Worm (Caenorhabditis elegans) whole organism, early embryonic: ENCODE data around the gene gst-17.

Source experiments
- B0310.2 ChIP-seq: sonication (generic microtip); optimal IDR thresholded peaks from 2 replicates; lab custom pipeline; 2016; ENCODE audit warnings: mild to moderate bottlenecking, missing genetic modification characterization, missing compliant biosample characterization
- F13C5.2 ChIP-seq: sonication (generic microtip); optimal IDR thresholded peaks from 2 replicates; lab custom pipeline; 2017; ENCODE audit warnings: mild to moderate bottlenecking, missing genetic modification characterization, inconsistent platforms, missing compliant biosample characterization
- aly-1 ChIP-seq: sonication (generic microtip); optimal IDR thresholded peaks from 2 replicates; lab custom pipeline; 2016; ENCODE audit warnings: missing genetic modification characterization, missing compliant biosample characterization
- ama-1 ChIP-seq: fragments of 150-350 bp; optimal IDR thresholded peaks from 2 replicates; lab custom pipeline; 2014
- ceh-13 ChIP-seq: fragments of 200-800 bp; sonication (Bioruptor generic); optimal IDR thresholded peaks from 2 replicates; lab custom pipeline; 2018; ENCODE audit warnings: mild to moderate bottlenecking, missing genetic modification characterization, missing compliant biosample characterization
- ceh-36 ChIP-seq: sonication (generic microtip); optimal IDR thresholded peaks from 2 replicates; lab custom pipeline; 2016; ENCODE audit warnings: missing genetic modification characterization, inconsistent platforms, missing compliant biosample characterization
- ets-7 ChIP-seq: sonication (generic microtip); optimal IDR thresholded peaks from 2 replicates; lab custom pipeline; 2016; ENCODE audit warnings: missing genotype, missing genetic modification characterization, missing compliant biosample characterization
- flt-1 ChIP-seq: fragments of 200-800 bp; sonication (Bioruptor generic); IDR thresholded peaks from 2 replicates; pipeline ENCODE4 v1.3.6; 2022; ENCODE audit warnings: missing genetic modification characterization, missing compliant biosample characterization
- hmbx-1 ChIP-seq: sonication (generic microtip); optimal IDR thresholded peaks from 2 replicates; lab custom pipeline; 2016; ENCODE audit warnings: mild to moderate bottlenecking, missing genetic modification characterization, missing compliant biosample characterization
- hmg-4 ChIP-seq: fragments of 200-800 bp; sonication (Bioruptor generic); optimal IDR thresholded peaks from 2 replicates; lab custom pipeline; 2018; ENCODE audit warnings: mild to moderate bottlenecking, missing genetic modification characterization, missing compliant biosample characterization
- hnd-1 ChIP-seq: sonication (generic microtip); optimal IDR thresholded peaks from 2 replicates; lab custom pipeline; 2016; ENCODE audit warnings: missing genetic modification characterization, missing compliant biosample characterization
- pes-1 ChIP-seq: fragments of 200-800 bp; sonication (Bioruptor generic); IDR thresholded peaks from 2 replicates; pipeline ENCODE4 v1.3.6; 2022; ENCODE audit warnings: missing genetic modification reagents, missing genetic modification characterization, missing compliant biosample characterization
- scrt-1 ChIP-seq: fragments of 200-800 bp; sonication (Bioruptor generic); IDR thresholded peaks from 2 replicates; pipeline ENCODE4 v1.3.6; 2022; ENCODE audit warnings: missing genetic modification characterization, missing compliant biosample characterization
- sea-1 ChIP-seq: fragments of 200-800 bp; sonication (Bioruptor generic); conservative IDR thresholded peaks from 2 replicates; pipeline ENCODE4 v1.3.6; 2022; ENCODE audit warnings: missing genetic modification characterization, missing compliant biosample characterization
- tbx-11 ChIP-seq: fragments of 200-800 bp; sonication (Bioruptor generic); IDR thresholded peaks from 2 replicates; pipeline ENCODE4 v1.3.6; 2022; ENCODE audit warnings: missing genetic modification characterization, missing compliant biosample characterization
- tbx-37 ChIP-seq: fragments of 200-800 bp; sonication (Bioruptor generic); conservative IDR thresholded peaks from 2 replicates; pipeline ENCODE4 v1.3.6; 2022; ENCODE audit warnings: missing genetic modification reagents, missing genetic modification characterization, missing compliant biosample characterization
- tra-4 ChIP-seq: sonication (generic microtip); optimal IDR thresholded peaks from 2 replicates; lab custom pipeline; 2017; ENCODE audit warnings: missing genetic modification characterization, missing compliant biosample characterization

Gene gst-17

ce11 chrII:13624330-13624729 is 6.3 kb downstream of the gst-17 start, which contains the start of gene gst-16:
TSS of gene gst-16 (minus strand) at chrII:13624440.
- TF ChIP-seq sea-1: no peak
- TF ChIP-seq pes-1 (GFP tag; lab: Robert Waterston, UW): no peak

- TF ChIP-seq sea-1 (no peak), ceh-13 (no peak), aly-1 (tag; lab: Kevin White, UChicago) (no peak), F13C5.2 (tag; lab: Kevin White, UChicago) (no peak), B0310.2 (tag; lab: Kevin White, UChicago) (no peak), tra-4 (tag; lab: Kevin White, UChicago) (no peak), ceh-36 (tag; lab: Kevin White, UChicago) (no peak), tbx-37 (GFP tag; lab: Robert Waterston, UW) (no peak), hmbx-1 (tag; lab: Kevin White, UChicago) (no peak), ama-1 (lab: Kevin White, UChicago) (no peak), hmg-4 (GFP tag; lab: Kevin White, UChicago) (no peak), flt-1 (GFP tag; lab: Robert Waterston, UW) (no peak), hnd-1 (tag; lab: Kevin White, UChicago) (no peak), ets-7 (tag; lab: Kevin White, UChicago) (no peak), pes-1 (GFP tag; lab: Robert Waterston, UW) (no peak), tbx-11 (GFP tag; lab: Robert Waterston, UW) (no peak), scrt-1 (GFP tag; lab: Robert Waterston, UW) (no peak)
Observed at ce11 chrII:13617808-13618207, 12.8 kb downstream of the gst-17 start, which contains the start of gene gst-12. TSS of gene gst-12 (minus strand) at chrII:13618061.

ce11 chrII:13616000-13616399 is 14.6 kb downstream of the gst-17 start, which contains the start of gene gst-14:
TSS of gene gst-14 (minus strand) at chrII:13616100.
- TF ChIP-seq ceh-36 (tag; lab: Kevin White, UChicago) (no peak), sea-1 (no peak), ama-1 (lab: Kevin White, UChicago) (no peak), flt-1 (GFP tag; lab: Robert Waterston, UW) (no peak), F13C5.2 (tag; lab: Kevin White, UChicago) (no peak), pes-1 (GFP tag; lab: Robert Waterston, UW) (no peak), ets-7 (tag; lab: Kevin White, UChicago) (no peak), ceh-13 (no peak), tra-4 (tag; lab: Kevin White, UChicago) (no peak), B0310.2 (tag; lab: Kevin White, UChicago) (no peak), hmg-4 (GFP tag; lab: Kevin White, UChicago) (no peak), tbx-37 (GFP tag; lab: Robert Waterston, UW) (no peak)

ce11 chrII:13614516-13614915 is 16.1 kb downstream of the gst-17 start:
- no peak for TF ChIP-seq hnd-1 (tag; lab: Kevin White, UChicago)
- TF ChIP-seq sea-1: no peak
- no peak for TF ChIP-seq ets-7 (tag; lab: Kevin White, UChicago)
- no peak for TF ChIP-seq hmg-4 (GFP tag; lab: Kevin White, UChicago)

- no peak for TF ChIP-seq tbx-11 (GFP tag; lab: Robert Waterston, UW)
- no peak for TF ChIP-seq aly-1 (tag; lab: Kevin White, UChicago)
- no peak for TF ChIP-seq flt-1 (GFP tag; lab: Robert Waterston, UW)
- TF ChIP-seq ceh-13: no peak
- no peak for TF ChIP-seq ets-7 (tag; lab: Kevin White, UChicago)
- no peak for TF ChIP-seq hnd-1 (tag; lab: Kevin White, UChicago)
- TF ChIP-seq ceh-36 (tag; lab: Kevin White, UChicago): no peak
- no peak for TF ChIP-seq F13C5.2 (tag; lab: Kevin White, UChicago)
- TF ChIP-seq hmg-4 (GFP tag; lab: Kevin White, UChicago): no peak
- no peak for TF ChIP-seq tbx-37 (GFP tag; lab: Robert Waterston, UW)
- TF ChIP-seq scrt-1 (GFP tag; lab: Robert Waterston, UW): no peak
- no peak for TF ChIP-seq sea-1
- TF ChIP-seq B0310.2 (tag; lab: Kevin White, UChicago): no peak
- no peak for TF ChIP-seq tra-4 (tag; lab: Kevin White, UChicago)
- TF ChIP-seq pes-1 (GFP tag; lab: Robert Waterston, UW): no peak
- no peak for TF ChIP-seq hmbx-1 (tag; lab: Kevin White, UChicago)
Observed at ce11 chrII:13613096-13613495, 17.5 kb downstream of the gst-17 start, which contains the start of gene gst-15. TSS of gene gst-15 (minus strand) at chrII:13613196.

ce11 chrII:13611186-13611585 is 19.4 kb downstream of the gst-17 start, which contains the start of gene gst-24:
TSS of gene gst-24 (minus strand) at chrII:13611366.
- TF ChIP-seq hmg-4 (GFP tag; lab: Kevin White, UChicago): no peak
- TF ChIP-seq tbx-11 (GFP tag; lab: Robert Waterston, UW): no peak
- TF ChIP-seq scrt-1 (GFP tag; lab: Robert Waterston, UW): no peak
- TF ChIP-seq pes-1 (GFP tag; lab: Robert Waterston, UW): no peak
- TF ChIP-seq ceh-13: no peak
- TF ChIP-seq ceh-36 (tag; lab: Kevin White, UChicago): no peak
- no peak for TF ChIP-seq tbx-37 (GFP tag; lab: Robert Waterston, UW)
- TF ChIP-seq aly-1 (tag; lab: Kevin White, UChicago): no peak
- no peak for TF ChIP-seq sea-1
- TF ChIP-seq hmbx-1 (tag; lab: Kevin White, UChicago): no peak
- TF ChIP-seq hnd-1 (tag; lab: Kevin White, UChicago): no peak

- TF ChIP-seq ceh-36 (tag; lab: Kevin White, UChicago) (no peak), scrt-1 (GFP tag; lab: Robert Waterston, UW) (no peak), B0310.2 (tag; lab: Kevin White, UChicago) (no peak)
Observed at ce11 chrII:13609655-13610054, 20.9 kb downstream of the gst-17 start, which contains the start of gene gst-20. TSS of gene gst-20 (minus strand) at chrII:13609824.
